Fruit fly (Drosophila melanogaster) whole organism, embryonic: ENCODE data around the gene CG9886.
A peak's percentile ranks its signal among the peaks of the same experiment; 100 is the strongest.

ENCODE experiments used
- CG11085 ChIP-seq: fragments of 200-800 bp; sonication (Bioruptor generic); IDR thresholded peaks from 2 replicates; pipeline ENCODE4 v1.3.6; 2022; ENCODE audit warnings: missing biosample characterization, missing genetic modification characterization
- CG12769 ChIP-seq: fragments of 200-800 bp; sonication (Bioruptor generic); optimal IDR thresholded peaks from 2 replicates; lab custom pipeline; 2019; ENCODE audit warnings: missing biosample characterization, mild to moderate bottlenecking, missing genetic modification characterization, moderate library complexity
- CG17568 ChIP-seq: fragments of 200-800 bp; sonication (Bioruptor generic); optimal IDR thresholded peaks from 2 replicates; lab custom pipeline; 2018; ENCODE audit warnings: missing biosample characterization, mild to moderate bottlenecking, missing genetic modification characterization, moderate library complexity
- CG34224 ChIP-seq: fragments of 200-800 bp; sonication (Bioruptor generic); IDR thresholded peaks from 3 replicates; pipeline ENCODE4 v1.3.6; 2022; ENCODE audit warnings: missing biosample characterization, missing genetic modification characterization; ENCODE audit not compliant: partially characterized antibody
- CG8290 ChIP-seq, 3 experiments: fragments of 200-800 bp; sonication (Bioruptor generic); optimal IDR thresholded peaks; 2 replicates each; lab custom pipeline; 2016 to 2019; ENCODE audit warnings: missing biosample characterization in 3 of 3, missing genetic modification characterization in 3 of 3, mild to moderate bottlenecking in 2 of 3, moderate library complexity in 1 of 3
- CHES-1-like ChIP-seq: fragments of 200-800 bp; sonication (Bioruptor generic); optimal IDR thresholded peaks from 2 replicates; lab custom pipeline; 2016; ENCODE audit warnings: missing biosample characterization, missing genetic modification characterization
- Med ChIP-seq: fragments of 200-800 bp; sonication (Bioruptor generic); peaks from one replicate; lab custom pipeline; 2016; ENCODE audit warnings: missing biosample characterization, missing genetic modification characterization, mild to moderate bottlenecking, inconsistent platforms, moderate library complexity
- Vsx1 ChIP-seq: fragments of 200-800 bp; sonication (Bioruptor generic); optimal IDR thresholded peaks from 2 replicates; lab custom pipeline; 2017; ENCODE audit warnings: missing biosample characterization, mild to moderate bottlenecking, missing genetic modification characterization, missing genetic modification reagents
- abd-A ChIP-seq: fragments of 200-800 bp; sonication (Bioruptor generic); optimal IDR thresholded peaks from 3 replicates; lab custom pipeline; 2019; ENCODE audit warnings: missing biosample characterization, mild to moderate bottlenecking, missing genetic modification characterization, moderate library complexity
- croc ChIP-seq: fragments of 200-800 bp; sonication (Bioruptor generic); conservative IDR thresholded peaks from 3 replicates; pipeline ENCODE4 v1.3.6; 2022; ENCODE audit warnings: missing biosample characterization, missing genetic modification characterization
- gfzf ChIP-seq: fragments of 200-800 bp; sonication (Bioruptor generic); optimal IDR thresholded peaks from 2 replicates; lab custom pipeline; 2016; ENCODE audit warnings: missing biosample characterization, mild to moderate bottlenecking, missing genetic modification characterization, moderate library complexity
- grn ChIP-seq: fragments of 200-800 bp; sonication (Bioruptor generic); optimal IDR thresholded peaks from 3 replicates; lab custom pipeline; 2017; ENCODE audit warnings: missing biosample characterization, missing genetic modification characterization
- hb ChIP-seq: fragments of 200-800 bp; sonication (Bioruptor generic); IDR thresholded peaks from 3 replicates; pipeline ENCODE4 v1.3.6; 2022; ENCODE audit warnings: missing biosample characterization, missing genetic modification characterization; ENCODE audit not compliant: partially characterized antibody
- lmd ChIP-seq: fragments of 200-800 bp; sonication (Bioruptor generic); IDR thresholded peaks from 2 replicates; pipeline ENCODE4 v1.3.6; 2022; ENCODE audit warnings: missing biosample characterization, missing genetic modification characterization
- ranshi ChIP-seq: fragments of 200-800 bp; sonication (Bioruptor generic); IDR thresholded peaks from 2 replicates; pipeline ENCODE4 v1.3.6; 2022; ENCODE audit warnings: missing biosample characterization, missing genetic modification characterization
- slbo ChIP-seq: fragments of 200-800 bp; sonication (Bioruptor generic); IDR thresholded peaks from 2 replicates; pipeline ENCODE4 v1.3.6; 2022; ENCODE audit warnings: missing biosample characterization, missing genetic modification characterization
- tna ChIP-seq: fragments of 200-800 bp; sonication (Bioruptor generic); IDR thresholded peaks from 2 replicates; pipeline ENCODE4 v1.3.6; 2022; ENCODE audit warnings: missing biosample characterization, missing genetic modification characterization; ENCODE audit not compliant: partially characterized antibody

CG9886 gene

dm6 chr2L:2473842-2474386 lies 53.3 kb downstream of the CG9886 start (continued):
- TF ChIP-seq croc (GFP tag; lab: Robert Waterston, UW) (no peak), ranshi (GFP tag; lab: Robert Waterston, UW) (no peak), lmd (GFP tag; lab: Robert Waterston, UW) (no peak), CG8290 (GFP tag; optimal IDR thresholded peaks at IDR 0.05; lab: Kevin White, UChicago) (no peak), CG8290 (tag; optimal IDR thresholded peaks at IDR 0.05; lab: Kevin White, UChicago) (no peak), abd-A (peak; percentile 65), Med (GFP tag; lab: Kevin White, UChicago) (peak; percentile 37), grn (GFP tag; lab: Kevin White, UChicago) (peak; percentile 66), gfzf (GFP tag; lab: Kevin White, UChicago) (no peak), CHES-1-like (GFP tag; lab: Kevin White, UChicago) (no peak), tna (GFP tag; lab: Robert Waterston, UW) (no peak), hb (GFP tag; lab: Robert Waterston, UW) (no peak), slbo (GFP tag; lab: Robert Waterston, UW) (0 out of 2 replicates have a peak, but pooled peaks have one; percentile 16), CG34224 (GFP tag; lab: Robert Waterston, UW) (no peak), Vsx1 (GFP tag; lab: Kevin White, UChicago) (no peak), CG17568 (GFP tag; lab: Kevin White, UChicago) (no peak), CG11085 (no peak), CG12769 (peak; percentile 3)
- TF ChIP-seq, all 482 proteins: peak for 10
